Fruit fly (Drosophila melanogaster): Measurements from ENCODE around the gene CG12995.

DNA sequence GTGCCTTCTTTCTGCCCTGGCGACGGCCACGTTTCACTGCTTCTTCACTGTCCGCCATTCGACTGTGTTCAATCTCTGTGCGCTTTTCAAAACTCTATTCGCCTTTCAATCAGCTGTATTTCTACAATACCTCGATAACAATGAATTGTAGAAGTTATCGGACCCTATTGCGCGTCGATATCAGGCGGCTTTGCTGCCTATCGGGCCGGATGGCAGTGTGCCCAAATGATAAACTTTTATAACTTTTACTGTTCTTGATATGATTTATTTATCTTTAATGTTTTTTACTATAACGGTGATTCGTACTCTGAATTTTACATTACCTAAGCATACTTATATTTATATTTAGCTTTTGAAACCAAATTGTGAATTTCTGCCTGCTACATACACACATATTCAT lies 35.1 kb upstream of the CG12995 start, which contains the start of gene CG8915:
- TF ChIP-seq CTCF (optimal IDR thresholded peaks at IDR 0.05), result no peak
- no peak for TF ChIP-seq CG8478 (optimal IDR thresholded peaks at IDR 0.05)

Measured in S2 (cell line).